Worm (Caenorhabditis elegans): ENCODE measurements around the gene mrpl-20.

DNA sequence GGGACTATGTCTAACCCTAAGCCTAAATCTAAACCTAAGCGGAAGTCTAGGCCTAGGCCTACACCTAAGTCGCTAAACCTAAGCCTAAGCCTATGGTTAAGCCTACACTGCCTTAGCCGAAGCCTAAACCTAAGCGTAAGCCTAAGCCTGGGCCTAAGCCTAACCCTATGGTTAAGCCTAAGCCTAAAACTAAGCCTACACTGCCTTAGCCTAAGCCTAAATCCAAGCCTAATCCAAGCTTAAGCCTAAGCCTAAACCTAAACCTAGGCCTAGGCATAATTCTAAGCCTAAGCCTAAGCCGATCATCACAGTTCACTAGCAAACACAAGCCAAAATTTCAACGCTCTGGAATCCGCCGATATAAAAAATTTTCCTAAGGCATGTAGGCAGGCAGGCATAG, 3.2 kb downstream of the mrpl-20 start:
- TF ChIP-seq zag-1 (tag; optimal IDR thresholded peaks at IDR 0.05) (no peak), ama-1 (optimal IDR thresholded peaks at IDR 0.05) (no peak), pqm-1 (tag; optimal IDR thresholded peaks at IDR 0.05) (no peak), nhr-28 (tag; optimal IDR thresholded peaks at IDR 0.05) (no peak), ZK546.5 (tag; optimal IDR thresholded peaks at IDR 0.05) (no peak), nhr-237 (tag; optimal IDR thresholded peaks at IDR 0.05) (no peak), nhr-11 (tag; optimal IDR thresholded peaks at IDR 0.05) (no peak), mdl-1 (tag; optimal IDR thresholded peaks at IDR 0.05) (no peak), nhr-12 (tag; optimal IDR thresholded peaks at IDR 0.05) (no peak), pha-4 (tag; optimal IDR thresholded peaks at IDR 0.05) (no peak)
